Fruit fly (Drosophila melanogaster): ENCODE data around the gene PGRP-SA.

Gene PGRP-SA

dm6 chrX:11544110-11544950 is 17.1 kb upstream of the PGRP-SA start (continued):
- TF ChIP-seq Jarid2 (GFP tag; optimal IDR thresholded peaks at IDR 0.05) = no peak
- TF ChIP-seq CG11247 (GFP tag; IDR thresholded peaks at IDR 0.05) = no peak
- TF ChIP-seq gem (tag; optimal IDR thresholded peaks at IDR 0.05) = peak; percentile 61
- TF ChIP-seq CG6854 (GFP tag; optimal IDR thresholded peaks at IDR 0.05) = no peak
- no peak for TF ChIP-seq CG18011 (GFP tag; optimal IDR thresholded peaks at IDR 0.05)
- no peak for TF ChIP-seq CG17568 (GFP tag; optimal IDR thresholded peaks at IDR 0.05)
- no peak for TF ChIP-seq Sin3A (optimal IDR thresholded peaks at IDR 0.05)
- no peak for TF ChIP-seq CG8290 (GFP tag; optimal IDR thresholded peaks at IDR 0.05)
- TF ChIP-seq CG8290 (tag; optimal IDR thresholded peaks at IDR 0.05) = peak in 1 of 2 experiments; percentile 71
- no peak for TF ChIP-seq Trl (optimal IDR thresholded peaks at IDR 0.05)
- TF ChIP-seq Trl (GFP tag; optimal IDR thresholded peaks at IDR 0.05) = no peak
- TF ChIP-seq da (GFP tag; optimal IDR thresholded peaks at IDR 0.05) = no peak
- TF ChIP-seq CG10147 (GFP tag; optimal IDR thresholded peaks at IDR 0.05) = no peak
- TF ChIP-seq Gsc (GFP tag; IDR thresholded peaks at IDR 0.05) = no peak
- TF ChIP-seq ase (GFP tag; IDR thresholded peaks at IDR 0.05) = no peak
- TF ChIP-seq fd96Cb (tag; optimal IDR thresholded peaks at IDR 0.05) = no peak
- no peak for TF ChIP-seq CG6765 (GFP tag; optimal IDR thresholded peaks at IDR 0.05)
- no peak for TF ChIP-seq bbx (GFP tag; IDR thresholded peaks at IDR 0.05; ENCODE audit: partially characterized antibody)
- TF ChIP-seq CG7839 (tag; optimal IDR thresholded peaks at IDR 0.05) = peak; percentile 11
- TF ChIP-seq org-1 (GFP tag; optimal IDR thresholded peaks at IDR 0.05) = no peak
- TF ChIP-seq CG14965 (GFP tag; optimal IDR thresholded peaks at IDR 0.05; ENCODE audit: borderline replicate concordance) = no peak
- TF ChIP-seq CG15269 (tag; optimal IDR thresholded peaks at IDR 0.05) = no peak
- TF ChIP-seq chm (GFP tag; IDR thresholded peaks at IDR 0.05) = no peak; the same call in 1 of the 2 replicates
- peak; percentile 18 for TF ChIP-seq trem (tag; optimal IDR thresholded peaks at IDR 0.05)
- TF ChIP-seq Spps (tag; optimal IDR thresholded peaks at IDR 0.05) = no peak
- TF ChIP-seq row (GFP tag; IDR thresholded peaks at IDR 0.05) = peak; percentile 51; the same call in 2 of the 3 replicates
- no peak for TF ChIP-seq CG9437 (GFP tag; optimal IDR thresholded peaks at IDR 0.05)
- no peak for TF ChIP-seq sna (GFP tag; IDR thresholded peaks at IDR 0.05; ENCODE audit: partially characterized antibody)
- no peak for TF ChIP-seq h (optimal IDR thresholded peaks at IDR 0.05)
- TF ChIP-seq otp (GFP tag; IDR thresholded peaks at IDR 0.05) = 0 out of 3 replicates have a peak, but pooled peaks have one; percentile 17
- no peak for TF ChIP-seq jumu (GFP tag; optimal IDR thresholded peaks at IDR 0.05)
- TF ChIP-seq CG3407 (GFP tag; optimal IDR thresholded peaks at IDR 0.05) = no peak
- TF ChIP-seq CG10209 (GFP tag; optimal IDR thresholded peaks at IDR 0.05) = no peak
- TF ChIP-seq ab (GFP tag; optimal IDR thresholded peaks at IDR 0.05) = no peak
- TF ChIP-seq lbe (GFP tag; optimal IDR thresholded peaks at IDR 0.05) = no peak
- peak; percentile 13 for TF ChIP-seq CG6813 (GFP tag; optimal IDR thresholded peaks at IDR 0.05)
- TF ChIP-seq ken (GFP tag; IDR thresholded peaks at IDR 0.05) = no peak
- no peak for TF ChIP-seq pb (GFP tag; optimal IDR thresholded peaks at IDR 0.05)
- TF ChIP-seq CG9609 (GFP tag; optimal IDR thresholded peaks at IDR 0.05) = no peak
- TF ChIP-seq lmd (GFP tag; IDR thresholded peaks at IDR 0.05) = no peak
- no peak for TF ChIP-seq CG31388 (GFP tag; optimal IDR thresholded peaks at IDR 0.05)
- TF ChIP-seq C15 (GFP tag; IDR thresholded peaks at IDR 0.05) = no peak
- TF ChIP-seq ro (GFP tag; IDR thresholded peaks at IDR 0.05) = no peak
- TF ChIP-seq CG17328 (GFP tag; IDR thresholded peaks at IDR 0.05) = 0 out of 2 replicates have a peak, but pooled peaks have one; percentile 6
- no peak for TF ChIP-seq ash1 (GFP tag; optimal IDR thresholded peaks at IDR 0.05)
- TF ChIP-seq CG9215 (GFP tag; IDR thresholded peaks at IDR 0.05) = no peak
- no peak for TF ChIP-seq CG12744 (GFP tag; optimal IDR thresholded peaks at IDR 0.05)
- no peak for TF ChIP-seq CG8281 (tag; optimal IDR thresholded peaks at IDR 0.05)
- no peak for TF ChIP-seq CG10274 (GFP tag; optimal IDR thresholded peaks at IDR 0.05)
- no peak for TF ChIP-seq CG1233 (GFP tag; optimal IDR thresholded peaks at IDR 0.05)
- no peak for TF ChIP-seq Side (GFP tag; optimal IDR thresholded peaks at IDR 0.05)
